Fruit fly (Drosophila melanogaster) whole organism, prepupa: ENCODE results near the gene lectin-37Db.

Experiments used
- Blimp-1 ChIP-seq: fragments of 200-800 bp; sonication (Bioruptor generic); optimal IDR thresholded peaks from 3 replicates; lab custom pipeline; 2017; ENCODE audit warnings: missing biosample characterization, missing genetic modification characterization, mild to moderate bottlenecking, moderate library complexity, missing genetic modification reagents
- CG10631 ChIP-seq: fragments of 200-800 bp; sonication (Bioruptor generic); optimal IDR thresholded peaks from 2 replicates; lab custom pipeline; 2016; ENCODE audit warnings: missing biosample characterization, missing genetic modification characterization
- CG10669 ChIP-seq: fragments of 200-800 bp; sonication (Bioruptor generic); optimal IDR thresholded peaks from 3 replicates; lab custom pipeline; 2018; ENCODE audit warnings: missing biosample characterization, mild to moderate bottlenecking, missing genetic modification characterization, moderate library complexity
- CG11294 ChIP-seq: fragments of 200-800 bp; sonication (Bioruptor generic); IDR thresholded peaks from 2 replicates; pipeline ENCODE4 v1.3.6; 2022; ENCODE audit warnings: missing biosample characterization, missing genetic modification characterization
- CG11762 ChIP-seq: fragments of 200-800 bp; sonication (Bioruptor generic); optimal IDR thresholded peaks from 3 replicates; lab custom pipeline; 2016; ENCODE audit warnings: missing biosample characterization, missing genetic modification characterization; ENCODE audit not compliant: insufficient read depth
- CG11902 ChIP-seq: fragments of 200-800 bp; sonication (Bioruptor generic); optimal IDR thresholded peaks from 3 replicates; lab custom pipeline; 2016; ENCODE audit warnings: missing biosample characterization, missing genetic modification characterization
- CG15336 ChIP-seq: fragments of 200-800 bp; sonication (Bioruptor generic); IDR thresholded peaks from 2 replicates; pipeline ENCODE4 v1.3.6; 2022; ENCODE audit warnings: missing biosample characterization, missing genetic modification characterization
- CG1621 ChIP-seq: fragments of 200-800 bp; sonication (Bioruptor generic); optimal IDR thresholded peaks from 3 replicates; lab custom pipeline; 2018; ENCODE audit warnings: missing biosample characterization, mild to moderate bottlenecking, missing genetic modification characterization
- CG16779 ChIP-seq: fragments of 200-800 bp; sonication (Bioruptor generic); optimal IDR thresholded peaks from 3 replicates; lab custom pipeline; 2017; ENCODE audit warnings: missing biosample characterization, mild to moderate bottlenecking, missing genetic modification characterization
- CG3032 ChIP-seq: fragments of 200-800 bp; optimal IDR thresholded peaks from 2 replicates; lab custom pipeline; 2019; ENCODE audit warnings: missing biosample characterization, mild to moderate bottlenecking, missing genetic modification characterization, moderate library complexity
- CG31627 ChIP-seq: fragments of 200-800 bp; sonication (Bioruptor generic); optimal IDR thresholded peaks from 3 replicates; lab custom pipeline; 2016; ENCODE audit warnings: missing biosample characterization, missing genetic modification characterization
- CG32006 ChIP-seq: fragments of 200-800 bp; sonication (Bioruptor generic); optimal IDR thresholded peaks from 3 replicates; lab custom pipeline; 2017; ENCODE audit warnings: missing biosample characterization, mild to moderate bottlenecking, missing genetic modification characterization
- CG3919 ChIP-seq: fragments of 200-800 bp; sonication (Bioruptor generic); optimal IDR thresholded peaks from 3 replicates; lab custom pipeline; 2016; ENCODE audit warnings: missing biosample characterization, missing genetic modification characterization
- CG6163 ChIP-seq: fragments of 200-800 bp; sonication (Bioruptor generic); IDR thresholded peaks from 3 replicates; pipeline ENCODE4 v1.3.6; 2022; ENCODE audit warnings: missing biosample characterization, missing genetic modification characterization
- CG6792 ChIP-seq: fragments of 200-800 bp; sonication (Bioruptor generic); optimal IDR thresholded peaks from 3 replicates; lab custom pipeline; 2016; ENCODE audit warnings: missing biosample characterization, missing genetic modification characterization
- CG7368 ChIP-seq: fragments of 200-800 bp; sonication (Bioruptor generic); optimal IDR thresholded peaks from 3 replicates; lab custom pipeline; 2016; ENCODE audit warnings: missing biosample characterization, missing genetic modification characterization
- CG8119 ChIP-seq: fragments of 200-800 bp; sonication (Bioruptor generic); IDR thresholded peaks from 3 replicates; pipeline ENCODE4 v1.3.6; 2022; ENCODE audit warnings: missing biosample characterization, missing genetic modification characterization
- CG8632 ChIP-seq: fragments of 200-800 bp; sonication (Bioruptor generic); optimal IDR thresholded peaks from 3 replicates; lab custom pipeline; 2016; ENCODE audit warnings: missing biosample characterization, missing genetic modification characterization
- Eip75B ChIP-seq: fragments of 200-800 bp; sonication (Bioruptor generic); optimal IDR thresholded peaks from 3 replicates; lab custom pipeline; 2016; ENCODE audit warnings: missing biosample characterization, missing genetic modification characterization
- Ets21C ChIP-seq: fragments of 200-800 bp; sonication (Bioruptor generic); optimal IDR thresholded peaks from 3 replicates; lab custom pipeline; 2016; ENCODE audit warnings: missing biosample characterization, missing genetic modification characterization
- Ets96B ChIP-seq: fragments of 200-800 bp; optimal IDR thresholded peaks from 2 replicates; lab custom pipeline; 2019; ENCODE audit warnings: missing biosample characterization, mild to moderate bottlenecking, missing genetic modification characterization, moderate library complexity
- Gug ChIP-seq: fragments of 200-800 bp; sonication (Bioruptor generic); IDR thresholded peaks from 2 replicates; pipeline ENCODE4 v1.3.6; 2022; ENCODE audit warnings: missing biosample characterization, missing genetic modification characterization
- Hr39 ChIP-seq: fragments of 200-800 bp; sonication (Bioruptor generic); optimal IDR thresholded peaks from 2 replicates; lab custom pipeline; 2016; ENCODE audit warnings: missing biosample characterization, missing genetic modification characterization
- OdsH ChIP-seq: fragments of 200-800 bp; sonication (Bioruptor generic); optimal IDR thresholded peaks from 3 replicates; lab custom pipeline; 2016; ENCODE audit warnings: missing biosample characterization, missing genetic modification characterization
- Smox ChIP-seq: fragments of 200-800 bp; sonication (Bioruptor generic); optimal IDR thresholded peaks from 3 replicates; lab custom pipeline; 2016; ENCODE audit warnings: missing biosample characterization, missing genetic modification characterization
- Sox102F ChIP-seq: fragments of 200-800 bp; sonication (Bioruptor generic); optimal IDR thresholded peaks from 2 replicates; lab custom pipeline; 2016; ENCODE audit warnings: missing biosample characterization, mild to moderate bottlenecking, missing genetic modification characterization
- Sox14 ChIP-seq: fragments of 200-800 bp; sonication (Bioruptor generic); optimal IDR thresholded peaks from 3 replicates; lab custom pipeline; 2016; ENCODE audit warnings: missing biosample characterization, missing genetic modification characterization
- Sox15 ChIP-seq: fragments of 200-800 bp; sonication (Bioruptor generic); optimal IDR thresholded peaks from 3 replicates; lab custom pipeline; 2016; ENCODE audit warnings: missing biosample characterization, missing genetic modification characterization
- achi ChIP-seq: fragments of 200-800 bp; sonication (Bioruptor generic); optimal IDR thresholded peaks from 3 replicates; lab custom pipeline; 2016; ENCODE audit warnings: missing biosample characterization, missing genetic modification characterization
- acj6 ChIP-seq: fragments of 200-800 bp; sonication (Bioruptor generic); optimal IDR thresholded peaks from 3 replicates; lab custom pipeline; 2016; ENCODE audit warnings: missing biosample characterization, missing genetic modification characterization
- cyc ChIP-seq: fragments of 200-800 bp; sonication (Bioruptor generic); optimal IDR thresholded peaks from 3 replicates; lab custom pipeline; 2016; ENCODE audit warnings: missing biosample characterization, missing genetic modification characterization
- dsx ChIP-seq: fragments of 200-800 bp; optimal IDR thresholded peaks from 3 replicates; lab custom pipeline; 2019; ENCODE audit warnings: missing biosample characterization, mild to moderate bottlenecking, missing genetic modification characterization, moderate library complexity; ENCODE audit not compliant: poor library complexity, severe bottlenecking
- fd59A ChIP-seq: fragments of 200-800 bp; sonication (Bioruptor generic); optimal IDR thresholded peaks from 2 replicates; lab custom pipeline; 2017; ENCODE audit warnings: missing biosample characterization, mild to moderate bottlenecking, missing genetic modification characterization, missing genetic modification reagents
- fd85E ChIP-seq: fragments of 200-800 bp; sonication (Bioruptor generic); optimal IDR thresholded peaks from 3 replicates; lab custom pipeline; 2016; ENCODE audit warnings: missing biosample characterization, missing genetic modification characterization
- fkh ChIP-seq: fragments of 200-800 bp; sonication (Bioruptor generic); optimal IDR thresholded peaks from 3 replicates; lab custom pipeline; 2017; ENCODE audit warnings: missing biosample characterization, mild to moderate bottlenecking, missing genetic modification characterization, moderate library complexity
- lz ChIP-seq: fragments of 200-800 bp; sonication (Bioruptor generic); optimal IDR thresholded peaks from 3 replicates; lab custom pipeline; 2016; ENCODE audit warnings: missing biosample characterization, missing genetic modification characterization
- net ChIP-seq: fragments of 200-800 bp; sonication (Bioruptor generic); optimal IDR thresholded peaks from 3 replicates; lab custom pipeline; 2016; ENCODE audit warnings: missing biosample characterization, missing genetic modification characterization
- pdm3 ChIP-seq: fragments of 200-800 bp; sonication (Bioruptor generic); optimal IDR thresholded peaks from 3 replicates; lab custom pipeline; 2016; ENCODE audit warnings: missing biosample characterization, missing genetic modification characterization
- salr ChIP-seq, 2 experiments: fragments of 200-800 bp; sonication (Bioruptor generic); optimal IDR thresholded peaks; 3 replicates each; lab custom pipeline; 2016 to 2018; ENCODE audit warnings: missing biosample characterization in 2 of 2, missing genetic modification characterization in 2 of 2, mild to moderate bottlenecking in 1 of 2
- spab ChIP-seq: fragments of 200-800 bp; sonication (Bioruptor generic); optimal IDR thresholded peaks from 2 replicates; lab custom pipeline; 2017; ENCODE audit warnings: missing biosample characterization, mild to moderate bottlenecking, missing genetic modification characterization, missing genetic modification reagents
- ss ChIP-seq, 2 experiments: fragments of 200-800 bp; sonication (Bioruptor generic); optimal IDR thresholded peaks; 2 replicates in 1 of 2; 3 replicates in 1 of 2; lab custom pipeline; 2017 to 2018; ENCODE audit warnings: mild to moderate bottlenecking in 2 of 2, missing biosample characterization in 2 of 2, missing genetic modification characterization in 2 of 2, moderate library complexity in 1 of 2
- svp ChIP-seq: fragments of 200-800 bp; sonication (Bioruptor generic); peaks from one replicate; lab custom pipeline; 2016; ENCODE audit warnings: missing biosample characterization, missing genetic modification characterization
- vri ChIP-seq: fragments of 200-800 bp; sonication (Bioruptor generic); optimal IDR thresholded peaks from 3 replicates; lab custom pipeline; 2016; ENCODE audit warnings: missing biosample characterization, mild to moderate bottlenecking, missing genetic modification characterization

Gene lectin-37Db

dm6 chr2L:19441791-19442190 is 22.9 kb downstream of the lectin-37Db start, which contains the start of gene RanGAP (continued):
- TF ChIP-seq CG6792 (GFP tag; lab: Kevin White, UChicago) (no peak), Blimp-1 (GFP tag; lab: Kevin White, UChicago) (no peak), Eip75B (no peak), fkh (no peak), CG6163 (GFP tag; lab: Robert Waterston, UW) (peak; percentile 40; the same call in 2 of the 3 replicates), CG1621 (tag; lab: Kevin White, UChicago) (no peak), Sox102F (GFP tag; lab: Kevin White, UChicago) (no peak), OdsH (GFP tag; lab: Kevin White, UChicago) (peak; percentile 13), fd59A (GFP tag; lab: Kevin White, UChicago) (no peak), fd85E (GFP tag; lab: Kevin White, UChicago) (no peak), lz (GFP tag; lab: Kevin White, UChicago) (no peak), spab (GFP tag; lab: Kevin White, UChicago) (no peak), CG11294 (GFP tag; lab: Robert Waterston, UW) (peak; percentile 27; the same call in 1 of the 2 replicates), CG32006 (GFP tag; lab: Kevin White, UChicago) (peak; percentile 60), pdm3 (GFP tag; lab: Kevin White, UChicago) (no peak), dsx (no peak), CG11902 (GFP tag; lab: Kevin White, UChicago) (no peak), ss (GFP tag; optimal IDR thresholded peaks at IDR 0.05; lab: Kevin White, UChicago) (no peak), vri (GFP tag; lab: Kevin White, UChicago) (no peak), Hr39 (GFP tag; lab: Kevin White, UChicago) (no peak), CG3032 (tag; lab: Kevin White, UChicago) (no peak), CG16779 (tag; lab: Kevin White, UChicago) (peak; percentile 11), Gug (no peak), Smox (GFP tag; lab: Kevin White, UChicago) (no peak), Sox15 (no peak), CG8119 (GFP tag; lab: Robert Waterston, UW) (no peak), svp (GFP tag; lab: Kevin White, UChicago) (peak; percentile 71), achi (no peak), net (peak; percentile 18), CG11762 (GFP tag; lab: Kevin White, UChicago) (no peak), salr (GFP tag; optimal IDR thresholded peaks at IDR 0.05; lab: Kevin White, UChicago) (peak in 1 of 2 experiments; percentile 1), CG7368 (GFP tag; lab: Kevin White, UChicago) (no peak), CG15336 (no peak), Ets21C (no peak), CG8632 (GFP tag; lab: Kevin White, UChicago) (no peak), CG10669 (peak; percentile 9), cyc (GFP tag; lab: Kevin White, UChicago) (no peak)

- TF ChIP-seq acj6 (no peak), svp (GFP tag; lab: Kevin White, UChicago) (no peak), CG10631 (GFP tag; lab: Kevin White, UChicago) (no peak), lz (GFP tag; lab: Kevin White, UChicago) (no peak), Blimp-1 (GFP tag; lab: Kevin White, UChicago) (no peak), achi (no peak), CG3919 (GFP tag; lab: Kevin White, UChicago) (no peak), pdm3 (GFP tag; lab: Kevin White, UChicago) (no peak), CG31627 (no peak), Ets96B (tag; lab: Kevin White, UChicago) (no peak), CG7368 (GFP tag; lab: Kevin White, UChicago) (no peak), Hr39 (GFP tag; lab: Kevin White, UChicago) (no peak), CG32006 (GFP tag; lab: Kevin White, UChicago) (no peak), CG6163 (GFP tag; lab: Robert Waterston, UW) (no peak), CG11902 (GFP tag; lab: Kevin White, UChicago) (no peak), ss (GFP tag; optimal IDR thresholded peaks at IDR 0.05; lab: Kevin White, UChicago) (no peak), Sox14 (GFP tag; lab: Kevin White, UChicago) (no peak), OdsH (GFP tag; lab: Kevin White, UChicago) (no peak)
These were observed 23.8 kb downstream of the lectin-37Db start, which contains the start of gene CG10237 for dm6 chr2L:19442627-19443026. CG10237 (minus strand) TSS chr2L:19442727.
